Fruit fly (Drosophila melanogaster) whole organism, embryonic: ENCODE results near the gene Lim3.

Experiments
- Asciz ChIP-seq: fragments of 200-800 bp; sonication (Bioruptor generic); optimal IDR thresholded peaks from 2 replicates; lab custom pipeline; 2017; ENCODE audit warnings: missing biosample characterization, mild to moderate bottlenecking, missing genetic modification characterization, missing genetic modification reagents
- Bgb ChIP-seq: fragments of 200-800 bp; sonication (Bioruptor generic); IDR thresholded peaks from 2 replicates; pipeline ENCODE4 v1.3.6; 2022; ENCODE audit warnings: missing biosample characterization, missing genetic modification characterization; ENCODE audit not compliant: partially characterized antibody
- Bteb2 ChIP-seq: fragments of 200-800 bp; sonication (Bioruptor generic); optimal IDR thresholded peaks from 2 replicates; lab custom pipeline; 2016; ENCODE audit warnings: missing biosample characterization, missing genetic modification characterization
- CG10209 ChIP-seq: fragments of 200-800 bp; sonication (Bioruptor generic); optimal IDR thresholded peaks from 3 replicates; lab custom pipeline; 2017; ENCODE audit warnings: missing biosample characterization, mild to moderate bottlenecking, missing genetic modification characterization, missing genetic modification reagents
- CG10959 ChIP-seq: fragments of 200-800 bp; sonication (Bioruptor generic); IDR thresholded peaks from 2 replicates; pipeline ENCODE4 v1.3.6; 2022; ENCODE audit warnings: missing biosample characterization, missing genetic modification characterization
- CG13424 ChIP-seq: fragments of 200-800 bp; sonication (Bioruptor generic); optimal IDR thresholded peaks from 2 replicates; lab custom pipeline; 2019; ENCODE audit warnings: missing biosample characterization, mild to moderate bottlenecking, missing genetic modification characterization, moderate library complexity
- CG15011 ChIP-seq: fragments of 200-800 bp; sonication (Bioruptor generic); optimal IDR thresholded peaks from 3 replicates; lab custom pipeline; 2018; ENCODE audit warnings: missing biosample characterization, mild to moderate bottlenecking, missing genetic modification characterization
- CG17568 ChIP-seq: fragments of 200-800 bp; sonication (Bioruptor generic); optimal IDR thresholded peaks from 2 replicates; lab custom pipeline; 2018; ENCODE audit warnings: missing biosample characterization, mild to moderate bottlenecking, missing genetic modification characterization, moderate library complexity
- CG32767 ChIP-seq: fragments of 200-800 bp; sonication (Bioruptor generic); IDR thresholded peaks from 2 replicates; pipeline ENCODE4 v1.3.6; 2022; ENCODE audit warnings: missing biosample characterization, missing genetic modification characterization
- CG33213 ChIP-seq: fragments of 200-800 bp; sonication (Bioruptor generic); optimal IDR thresholded peaks from 3 replicates; lab custom pipeline; 2016; ENCODE audit warnings: missing biosample characterization, missing genetic modification characterization
- CG3726 ChIP-seq: fragments of 200-800 bp; sonication (Bioruptor generic); IDR thresholded peaks from 3 replicates; pipeline ENCODE4, ENCODE4 v1.3.6; 2022; ENCODE audit warnings: missing biosample characterization, missing genetic modification characterization
- CG4854 ChIP-seq: fragments of 200-800 bp; sonication (Bioruptor generic); optimal IDR thresholded peaks from 2 replicates; lab custom pipeline; 2016; ENCODE audit warnings: missing biosample characterization, missing genetic modification characterization, inconsistent platforms
- CG6689 ChIP-seq: fragments of 200-800 bp; sonication (Bioruptor generic); IDR thresholded peaks from 2 replicates; pipeline ENCODE4 v1.3.6; 2022; ENCODE audit warnings: missing biosample characterization, missing genetic modification characterization
- CG8290 ChIP-seq, 3 experiments: fragments of 200-800 bp; sonication (Bioruptor generic); optimal IDR thresholded peaks; 2 replicates each; lab custom pipeline; 2016 to 2019; ENCODE audit warnings: missing biosample characterization in 3 of 3, missing genetic modification characterization in 3 of 3, mild to moderate bottlenecking in 2 of 3, moderate library complexity in 1 of 3
- CG8765 ChIP-seq: fragments of 200-800 bp; sonication (Bioruptor generic); IDR thresholded peaks from 2 replicates; pipeline ENCODE4 v1.3.6; 2022; ENCODE audit warnings: missing biosample characterization, missing genetic modification characterization
- CG9609 ChIP-seq: fragments of 200-800 bp; sonication (Bioruptor generic); optimal IDR thresholded peaks from 3 replicates; lab custom pipeline; 2016; ENCODE audit warnings: missing biosample characterization, missing genetic modification characterization
- Camta ChIP-seq: fragments of 200-800 bp; sonication (Bioruptor generic); optimal IDR thresholded peaks from 2 replicates; lab custom pipeline; 2016; ENCODE audit warnings: missing biosample characterization, missing genetic modification characterization
- CoRest ChIP-seq: fragments of 200-800 bp; sonication (Bioruptor generic); optimal IDR thresholded peaks from 3 replicates; lab custom pipeline; 2018; ENCODE audit warnings: missing biosample characterization, mild to moderate bottlenecking, missing genetic modification characterization, moderate library complexity
- Dek ChIP-seq: fragments of 200-800 bp; sonication (Bioruptor generic); optimal IDR thresholded peaks from 3 replicates; lab custom pipeline; 2019; ENCODE audit warnings: missing biosample characterization, mild to moderate bottlenecking, missing genetic modification characterization, moderate library complexity
- Drgx ChIP-seq: fragments of 200-800 bp; sonication (Bioruptor generic); IDR thresholded peaks from 2 replicates; pipeline ENCODE4 v1.3.6; 2022; ENCODE audit warnings: missing biosample characterization, missing genetic modification characterization
- Ets65A ChIP-seq: fragments of 200-800 bp; sonication (Bioruptor generic); peaks from one replicate; lab custom pipeline; 2016; ENCODE audit warnings: missing biosample characterization, missing genetic modification characterization
- H2.0 ChIP-seq: fragments of 200-800 bp; sonication (Bioruptor generic); IDR thresholded peaks from 2 replicates; pipeline ENCODE4 v1.3.6; 2022; ENCODE audit warnings: missing biosample characterization, missing genetic modification characterization
- Max ChIP-seq: fragments of 200-800 bp; sonication (Bioruptor generic); optimal IDR thresholded peaks from 2 replicates; lab custom pipeline; 2016; ENCODE audit warnings: missing biosample characterization, mild to moderate bottlenecking, missing genetic modification characterization
- Meics ChIP-seq: fragments of 200-800 bp; sonication (Bioruptor generic); optimal IDR thresholded peaks from 2 replicates; lab custom pipeline; 2017; ENCODE audit warnings: missing biosample characterization, mild to moderate bottlenecking, missing genetic modification characterization
- Side ChIP-seq: fragments of 200-800 bp; sonication (Bioruptor generic); optimal IDR thresholded peaks from 2 replicates; lab custom pipeline; 2016; ENCODE audit warnings: missing biosample characterization, missing genetic modification characterization
- Six4 ChIP-seq: fragments of 200-800 bp; sonication (Bioruptor generic); optimal IDR thresholded peaks from 2 replicates; lab custom pipeline; 2016; ENCODE audit warnings: missing biosample characterization, missing genetic modification characterization
- YL-1 ChIP-seq: fragments of 200-800 bp; sonication (Bioruptor generic); optimal IDR thresholded peaks from 3 replicates; lab custom pipeline; 2017; ENCODE audit warnings: missing biosample characterization, mild to moderate bottlenecking, missing genetic modification characterization
- ac ChIP-seq: fragments of 200-800 bp; sonication (Bioruptor generic); optimal IDR thresholded peaks from 3 replicates; lab custom pipeline; 2017; ENCODE audit warnings: missing biosample characterization, mild to moderate bottlenecking, missing genetic modification characterization
- aop ChIP-seq: fragments of 200-800 bp; sonication (Bioruptor generic); IDR thresholded peaks from 2 replicates; pipeline ENCODE4 v1.3.6; 2022; ENCODE audit warnings: missing biosample characterization, missing genetic modification characterization
- bbx ChIP-seq: fragments of 200-800 bp; sonication (Bioruptor generic); IDR thresholded peaks from 2 replicates; pipeline ENCODE4 v1.3.6; 2022; ENCODE audit warnings: missing biosample characterization, missing genetic modification characterization; ENCODE audit not compliant: partially characterized antibody
- btn ChIP-seq: fragments of 200-800 bp; sonication (Bioruptor generic); optimal IDR thresholded peaks from 2 replicates; lab custom pipeline; 2016; ENCODE audit warnings: missing biosample characterization, missing genetic modification characterization
- caup ChIP-seq: fragments of 200-800 bp; sonication (Bioruptor generic); optimal IDR thresholded peaks from 3 replicates; lab custom pipeline; 2017; ENCODE audit warnings: missing biosample characterization, mild to moderate bottlenecking, missing genetic modification characterization, moderate library complexity; ENCODE audit not compliant: severe bottlenecking
- crc ChIP-seq: fragments of 200-800 bp; sonication (Bioruptor generic); optimal IDR thresholded peaks from 2 replicates; lab custom pipeline; 2016; ENCODE audit warnings: missing biosample characterization, missing genetic modification characterization
- dmrt99B ChIP-seq: fragments of 200-800 bp; sonication (Bioruptor generic); optimal IDR thresholded peaks from 2 replicates; lab custom pipeline; 2018; ENCODE audit warnings: missing biosample characterization, mild to moderate bottlenecking, missing genetic modification characterization, moderate library complexity
- dpn ChIP-seq, 2 experiments: fragments of 200-800 bp; sonication (Bioruptor generic); optimal IDR thresholded peaks; 3 replicates each; lab custom pipeline; 2016; ENCODE audit warnings: missing biosample characterization in 2 of 2, missing genetic modification characterization in 2 of 2
- ems ChIP-seq: fragments of 200-800 bp; sonication (Bioruptor generic); optimal IDR thresholded peaks from 3 replicates; lab custom pipeline; 2016; ENCODE audit warnings: missing biosample characterization, missing genetic modification characterization
- gem ChIP-seq: fragments of 200-800 bp; sonication (Bioruptor generic); optimal IDR thresholded peaks from 2 replicates; lab custom pipeline; 2019; ENCODE audit warnings: missing biosample characterization, mild to moderate bottlenecking, missing genetic modification characterization, moderate library complexity
- h ChIP-seq: fragments of >200 bp; optimal IDR thresholded peaks from 2 replicates; lab custom pipeline; 2017
- jumu ChIP-seq: fragments of 200-800 bp; sonication (Bioruptor generic); optimal IDR thresholded peaks from 3 replicates; lab custom pipeline; 2016; ENCODE audit warnings: missing biosample characterization, missing genetic modification characterization
- lbe ChIP-seq: fragments of 200-800 bp; sonication (Bioruptor generic); optimal IDR thresholded peaks from 2 replicates; lab custom pipeline; 2016; ENCODE audit warnings: missing biosample characterization, mild to moderate bottlenecking, missing genetic modification characterization
- mam ChIP-seq: fragments of 200-800 bp; sonication (Bioruptor generic); optimal IDR thresholded peaks from 3 replicates; lab custom pipeline; 2016; ENCODE audit warnings: missing biosample characterization, missing genetic modification characterization
- onecut ChIP-seq: fragments of 200-800 bp; sonication (Bioruptor generic); IDR thresholded peaks from 2 replicates; pipeline ENCODE4 v1.3.6; 2022; ENCODE audit warnings: missing biosample characterization, missing genetic modification characterization
- repo ChIP-seq: fragments of 200-800 bp; sonication (Bioruptor generic); optimal IDR thresholded peaks from 2 replicates; lab custom pipeline; 2016; ENCODE audit warnings: missing biosample characterization, missing genetic modification characterization
- sim ChIP-seq: fragments of 200-800 bp; sonication (Bioruptor generic); IDR thresholded peaks from 2 replicates; pipeline ENCODE4 v1.3.6; 2022; ENCODE audit warnings: missing biosample characterization, missing genetic modification characterization
- sna ChIP-seq: fragments of 200-800 bp; sonication (Bioruptor generic); IDR thresholded peaks from 2 replicates; pipeline ENCODE4 v1.3.6; 2022; ENCODE audit warnings: missing biosample characterization, missing genetic modification characterization; ENCODE audit not compliant: partially characterized antibody
- stwl ChIP-seq: fragments of 200-800 bp; sonication (Bioruptor generic); optimal IDR thresholded peaks from 3 replicates; lab custom pipeline; 2018; ENCODE audit warnings: missing biosample characterization, mild to moderate bottlenecking, missing genetic modification characterization, moderate library complexity
- tap ChIP-seq: fragments of 200-800 bp; optimal IDR thresholded peaks from 3 replicates; lab custom pipeline; 2019; ENCODE audit warnings: missing biosample characterization, mild to moderate bottlenecking, missing genetic modification characterization, moderate library complexity
- tin ChIP-seq: fragments of 200-800 bp; sonication (Bioruptor generic); optimal IDR thresholded peaks from 3 replicates; lab custom pipeline; 2016; ENCODE audit warnings: missing biosample characterization, missing genetic modification characterization
- vvl ChIP-seq: fragments of 200-800 bp; sonication (Bioruptor generic); IDR thresholded peaks from 2 replicates; pipeline ENCODE4 v1.3.6; 2022; ENCODE audit warnings: missing biosample characterization, missing genetic modification characterization
- zfh1 ChIP-seq: fragments of 200-800 bp; sonication (Bioruptor generic); IDR thresholded peaks from 3 replicates; pipeline ENCODE4 v1.3.6; 2022; ENCODE audit warnings: missing biosample characterization, missing genetic modification characterization

The Lim3 gene

DNA sequence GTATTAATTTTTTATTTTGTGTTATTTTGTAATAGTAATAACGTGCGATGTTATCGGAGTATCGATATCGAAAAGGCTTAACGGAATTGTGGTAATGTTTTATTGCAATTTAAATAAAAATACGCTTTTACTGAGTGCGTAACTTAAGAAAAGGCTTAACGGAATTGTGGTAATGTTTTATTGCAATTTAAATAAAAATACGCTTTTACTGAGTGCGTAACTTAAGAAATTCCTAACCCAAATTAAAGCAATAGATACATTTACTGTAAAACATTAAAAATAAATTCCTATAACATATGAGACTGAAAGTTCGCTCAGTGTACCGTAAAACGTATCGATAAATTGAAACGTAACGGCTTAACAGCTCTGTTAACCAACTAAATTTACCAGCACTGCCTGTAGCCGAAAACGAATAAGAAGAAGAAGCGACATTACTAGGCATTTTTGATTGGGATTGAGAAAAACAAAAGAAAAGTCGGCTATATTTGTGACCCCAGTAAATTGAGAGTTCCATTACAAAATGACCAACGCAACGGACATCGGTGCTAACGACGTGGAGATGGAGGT lies 56.6 kb downstream of the Lim3 start, which contains the start of gene Rpn3 (continued):
- peak; percentile 54; the same call in 1 of the 3 replicates for TF ChIP-seq CG3726 (GFP tag; lab: Robert Waterston, UW)
- no peak for TF ChIP-seq CG17568 (GFP tag; lab: Kevin White, UChicago)
- TF ChIP-seq Max (GFP tag; lab: Kevin White, UChicago) = peak; percentile 89
- peak; percentile 74 for TF ChIP-seq Camta (GFP tag; lab: Kevin White, UChicago)
- peak; percentile 87 for TF ChIP-seq H2.0 (GFP tag; lab: Robert Waterston, UW)
- TF ChIP-seq crc (GFP tag; lab: Kevin White, UChicago) = peak; percentile 47
- TF ChIP-seq CG13424 (tag; lab: Kevin White, UChicago) = peak; percentile 82
- TF ChIP-seq h (lab: Kevin White, UChicago) = no peak
- TF ChIP-seq CG8765 (GFP tag; lab: Robert Waterston, UW) = peak; percentile 57
- no peak for TF ChIP-seq Asciz
- TF ChIP-seq Bteb2 = peak; percentile 82
- TF ChIP-seq Bgb (GFP tag; lab: Robert Waterston, UW) = peak; percentile 40; the same call in 1 of the 2 replicates
- TF ChIP-seq YL-1 (GFP tag; lab: Kevin White, UChicago) = peak; percentile 71
- TF ChIP-seq vvl (GFP tag; lab: Robert Waterston, UW) = peak; percentile 95
- peak; percentile 73 for TF ChIP-seq caup (GFP tag; lab: Kevin White, UChicago)
- peak; percentile 73 for TF ChIP-seq jumu (GFP tag; lab: Kevin White, UChicago)
- peak; percentile 77 for TF ChIP-seq CG8290 (GFP tag; optimal IDR thresholded peaks at IDR 0.05; lab: Kevin White, UChicago)
- no peak for TF ChIP-seq CG8290 (tag; optimal IDR thresholded peaks at IDR 0.05; lab: Kevin White, UChicago)
- TF ChIP-seq dpn (GFP tag; optimal IDR thresholded peaks at IDR 0.05; lab: Kevin White, UChicago) = peak; percentile 77 to 90
- peak; percentile 81 for TF ChIP-seq tin (GFP tag; lab: Kevin White, UChicago)
- 0 out of 2 replicates have a peak, but pooled peaks have one; percentile 63 for TF ChIP-seq sim (GFP tag; lab: Robert Waterston, UW)
- no peak for TF ChIP-seq CG15011 (GFP tag; lab: Kevin White, UChicago)
- TF ChIP-seq bbx (GFP tag; lab: Robert Waterston, UW) = peak; percentile 54; the same call in 1 of the 2 replicates
- no peak for TF ChIP-seq ac (GFP tag; lab: Kevin White, UChicago)
- TF ChIP-seq stwl = peak; percentile 73
- peak; percentile 86 for TF ChIP-seq lbe (GFP tag; lab: Kevin White, UChicago)
- TF ChIP-seq sna (GFP tag; lab: Robert Waterston, UW) = peak; percentile 68; the same call in 1 of the 2 replicates
- peak; percentile 60 for TF ChIP-seq onecut (GFP tag; lab: Robert Waterston, UW)
- peak; percentile 76 for TF ChIP-seq Meics (GFP tag; lab: Kevin White, UChicago)
- peak; percentile 93 for TF ChIP-seq Ets65A (GFP tag; lab: Kevin White, UChicago)
- TF ChIP-seq zfh1 (GFP tag; lab: Robert Waterston, UW) = peak; percentile 90
- TF ChIP-seq CG33213 (GFP tag; lab: Kevin White, UChicago) = peak; percentile 61
- peak; percentile 81 for TF ChIP-seq CoRest
- TF ChIP-seq CG10209 (GFP tag; lab: Kevin White, UChicago) = peak; percentile 85
- TF ChIP-seq tap (tag; lab: Kevin White, UChicago) = peak; percentile 74
- peak; percentile 83 for TF ChIP-seq CG9609 (GFP tag; lab: Kevin White, UChicago)
- TF ChIP-seq Six4 (GFP tag; lab: Kevin White, UChicago) = peak; percentile 86
- peak; percentile 73 for TF ChIP-seq repo (GFP tag; lab: Kevin White, UChicago)
- peak; percentile 75 for TF ChIP-seq CG10959
- peak; percentile 29 for TF ChIP-seq btn (GFP tag; lab: Kevin White, UChicago)
- peak; percentile 83 for TF ChIP-seq mam (GFP tag; lab: Kevin White, UChicago)
- TF ChIP-seq ems = peak; percentile 80
- TF ChIP-seq Drgx (GFP tag; lab: Robert Waterston, UW) = peak; percentile 73
- peak; percentile 49; the same call in 1 of the 2 replicates for TF ChIP-seq aop (GFP tag; lab: Robert Waterston, UW)
- TF ChIP-seq CG4854 = peak; percentile 65
- TF ChIP-seq Side (GFP tag; lab: Kevin White, UChicago) = peak; percentile 83
- TF ChIP-seq gem (tag; lab: Kevin White, UChicago) = peak; percentile 94
- TF ChIP-seq CG6689 (GFP tag; lab: Robert Waterston, UW) = peak; percentile 91
- peak; percentile 75 for TF ChIP-seq Dek (tag; lab: Kevin White, UChicago)
- peak; percentile 80 for TF ChIP-seq dmrt99B (tag; lab: Kevin White, UChicago)
- peak; percentile 77 for TF ChIP-seq CG32767 (GFP tag; lab: Robert Waterston, UW)
